Fruit fly (Drosophila melanogaster) whole organism, prepupa: ENCODE measurements around the gene CG14448.

Experiments used
- Blimp-1 ChIP-seq: fragments of 200-800 bp; sonication (Bioruptor generic); optimal IDR thresholded peaks from 3 replicates; lab custom pipeline; 2017; ENCODE audit warnings: missing biosample characterization, missing genetic modification characterization, mild to moderate bottlenecking, moderate library complexity, missing genetic modification reagents
- CG10631 ChIP-seq: fragments of 200-800 bp; sonication (Bioruptor generic); optimal IDR thresholded peaks from 2 replicates; lab custom pipeline; 2016; ENCODE audit warnings: missing biosample characterization, missing genetic modification characterization
- CG11902 ChIP-seq: fragments of 200-800 bp; sonication (Bioruptor generic); optimal IDR thresholded peaks from 3 replicates; lab custom pipeline; 2016; ENCODE audit warnings: missing biosample characterization, missing genetic modification characterization
- CG15336 ChIP-seq: fragments of 200-800 bp; sonication (Bioruptor generic); IDR thresholded peaks from 2 replicates; pipeline ENCODE4 v1.3.6; 2022; ENCODE audit warnings: missing biosample characterization, missing genetic modification characterization
- CG1621 ChIP-seq: fragments of 200-800 bp; sonication (Bioruptor generic); optimal IDR thresholded peaks from 3 replicates; lab custom pipeline; 2018; ENCODE audit warnings: missing biosample characterization, mild to moderate bottlenecking, missing genetic modification characterization
- CG16779 ChIP-seq: fragments of 200-800 bp; sonication (Bioruptor generic); optimal IDR thresholded peaks from 3 replicates; lab custom pipeline; 2017; ENCODE audit warnings: missing biosample characterization, mild to moderate bottlenecking, missing genetic modification characterization
- CG3032 ChIP-seq: fragments of 200-800 bp; optimal IDR thresholded peaks from 2 replicates; lab custom pipeline; 2019; ENCODE audit warnings: missing biosample characterization, mild to moderate bottlenecking, missing genetic modification characterization, moderate library complexity
- CG31627 ChIP-seq: fragments of 200-800 bp; sonication (Bioruptor generic); optimal IDR thresholded peaks from 3 replicates; lab custom pipeline; 2016; ENCODE audit warnings: missing biosample characterization, missing genetic modification characterization
- CG32006 ChIP-seq: fragments of 200-800 bp; sonication (Bioruptor generic); optimal IDR thresholded peaks from 3 replicates; lab custom pipeline; 2017; ENCODE audit warnings: missing biosample characterization, mild to moderate bottlenecking, missing genetic modification characterization
- CG34406 ChIP-seq: fragments of 200-800 bp; sonication (Bioruptor generic); optimal IDR thresholded peaks from 3 replicates; lab custom pipeline; 2016; ENCODE audit warnings: missing biosample characterization, missing genetic modification characterization
- CG3919 ChIP-seq: fragments of 200-800 bp; sonication (Bioruptor generic); optimal IDR thresholded peaks from 3 replicates; lab custom pipeline; 2016; ENCODE audit warnings: missing biosample characterization, missing genetic modification characterization
- CG6163 ChIP-seq: fragments of 200-800 bp; sonication (Bioruptor generic); IDR thresholded peaks from 3 replicates; pipeline ENCODE4 v1.3.6; 2022; ENCODE audit warnings: missing biosample characterization, missing genetic modification characterization
- CG6276 ChIP-seq: fragments of 200-800 bp; sonication (Bioruptor generic); optimal IDR thresholded peaks from 2 replicates; lab custom pipeline; 2017; ENCODE audit warnings: missing biosample characterization, mild to moderate bottlenecking, missing genetic modification characterization
- CG6854 ChIP-seq: fragments of 200-800 bp; sonication (Bioruptor generic); optimal IDR thresholded peaks from 2 replicates; lab custom pipeline; 2017; ENCODE audit warnings: missing biosample characterization, mild to moderate bottlenecking, missing genetic modification characterization
- CG8119 ChIP-seq: fragments of 200-800 bp; sonication (Bioruptor generic); IDR thresholded peaks from 3 replicates; pipeline ENCODE4 v1.3.6; 2022; ENCODE audit warnings: missing biosample characterization, missing genetic modification characterization
- CG8319 ChIP-seq: fragments of 200-800 bp; sonication (Bioruptor generic); optimal IDR thresholded peaks from 3 replicates; lab custom pipeline; 2016; ENCODE audit warnings: missing biosample characterization, missing genetic modification characterization
- Eip75B ChIP-seq: fragments of 200-800 bp; sonication (Bioruptor generic); optimal IDR thresholded peaks from 3 replicates; lab custom pipeline; 2016; ENCODE audit warnings: missing biosample characterization, missing genetic modification characterization
- Eip78C ChIP-seq: fragments of 200-800 bp; sonication (Bioruptor generic); peaks from one replicate; lab custom pipeline; 2016; ENCODE audit warnings: missing biosample characterization, missing genetic modification characterization
- Eip93F ChIP-seq: fragments of 200-800 bp; sonication (Bioruptor generic); optimal IDR thresholded peaks from 2 replicates; lab custom pipeline; 2016; ENCODE audit warnings: missing biosample characterization, mild to moderate bottlenecking, missing genetic modification characterization
- Ets21C ChIP-seq: fragments of 200-800 bp; sonication (Bioruptor generic); optimal IDR thresholded peaks from 3 replicates; lab custom pipeline; 2016; ENCODE audit warnings: missing biosample characterization, missing genetic modification characterization
- Ets96B ChIP-seq: fragments of 200-800 bp; optimal IDR thresholded peaks from 2 replicates; lab custom pipeline; 2019; ENCODE audit warnings: missing biosample characterization, mild to moderate bottlenecking, missing genetic modification characterization, moderate library complexity
- Gug ChIP-seq: fragments of 200-800 bp; sonication (Bioruptor generic); IDR thresholded peaks from 2 replicates; pipeline ENCODE4 v1.3.6; 2022; ENCODE audit warnings: missing biosample characterization, missing genetic modification characterization
- Hr38 ChIP-seq: sonication (Bioruptor generic); optimal IDR thresholded peaks from 2 replicates; lab custom pipeline; 2016; ENCODE audit warnings: missing biosample characterization, missing genetic modification characterization
- Hr39 ChIP-seq: fragments of 200-800 bp; sonication (Bioruptor generic); optimal IDR thresholded peaks from 2 replicates; lab custom pipeline; 2016; ENCODE audit warnings: missing biosample characterization, missing genetic modification characterization
- Lpt ChIP-seq: fragments of 200-800 bp; sonication (Bioruptor generic); optimal IDR thresholded peaks from 3 replicates; lab custom pipeline; 2016; ENCODE audit warnings: missing biosample characterization, missing genetic modification characterization
- Met ChIP-seq: fragments of 200-800 bp; sonication (Bioruptor generic); optimal IDR thresholded peaks from 3 replicates; lab custom pipeline; 2016; ENCODE audit warnings: missing biosample characterization, missing genetic modification characterization
- OdsH ChIP-seq: fragments of 200-800 bp; sonication (Bioruptor generic); optimal IDR thresholded peaks from 3 replicates; lab custom pipeline; 2016; ENCODE audit warnings: missing biosample characterization, missing genetic modification characterization
- Smox ChIP-seq: fragments of 200-800 bp; sonication (Bioruptor generic); optimal IDR thresholded peaks from 3 replicates; lab custom pipeline; 2016; ENCODE audit warnings: missing biosample characterization, missing genetic modification characterization
- achi ChIP-seq: fragments of 200-800 bp; sonication (Bioruptor generic); optimal IDR thresholded peaks from 3 replicates; lab custom pipeline; 2016; ENCODE audit warnings: missing biosample characterization, missing genetic modification characterization
- dsx ChIP-seq: fragments of 200-800 bp; optimal IDR thresholded peaks from 3 replicates; lab custom pipeline; 2019; ENCODE audit warnings: missing biosample characterization, mild to moderate bottlenecking, missing genetic modification characterization, moderate library complexity; ENCODE audit not compliant: poor library complexity, severe bottlenecking
- net ChIP-seq: fragments of 200-800 bp; sonication (Bioruptor generic); optimal IDR thresholded peaks from 3 replicates; lab custom pipeline; 2016; ENCODE audit warnings: missing biosample characterization, missing genetic modification characterization
- pdm3 ChIP-seq: fragments of 200-800 bp; sonication (Bioruptor generic); optimal IDR thresholded peaks from 3 replicates; lab custom pipeline; 2016; ENCODE audit warnings: missing biosample characterization, missing genetic modification characterization
- salr ChIP-seq, 2 experiments: fragments of 200-800 bp; sonication (Bioruptor generic); optimal IDR thresholded peaks; 3 replicates each; lab custom pipeline; 2016 to 2018; ENCODE audit warnings: missing biosample characterization in 2 of 2, missing genetic modification characterization in 2 of 2, mild to moderate bottlenecking in 1 of 2
- spab ChIP-seq: fragments of 200-800 bp; sonication (Bioruptor generic); optimal IDR thresholded peaks from 2 replicates; lab custom pipeline; 2017; ENCODE audit warnings: missing biosample characterization, mild to moderate bottlenecking, missing genetic modification characterization, missing genetic modification reagents
- ss ChIP-seq, 2 experiments: fragments of 200-800 bp; sonication (Bioruptor generic); optimal IDR thresholded peaks; 2 replicates in 1 of 2; 3 replicates in 1 of 2; lab custom pipeline; 2017 to 2018; ENCODE audit warnings: mild to moderate bottlenecking in 2 of 2, missing biosample characterization in 2 of 2, missing genetic modification characterization in 2 of 2, moderate library complexity in 1 of 2
- svp ChIP-seq: fragments of 200-800 bp; sonication (Bioruptor generic); peaks from one replicate; lab custom pipeline; 2016; ENCODE audit warnings: missing biosample characterization, missing genetic modification characterization
- vri ChIP-seq: fragments of 200-800 bp; sonication (Bioruptor generic); optimal IDR thresholded peaks from 3 replicates; lab custom pipeline; 2016; ENCODE audit warnings: missing biosample characterization, mild to moderate bottlenecking, missing genetic modification characterization

The CG14448 gene

DNA sequence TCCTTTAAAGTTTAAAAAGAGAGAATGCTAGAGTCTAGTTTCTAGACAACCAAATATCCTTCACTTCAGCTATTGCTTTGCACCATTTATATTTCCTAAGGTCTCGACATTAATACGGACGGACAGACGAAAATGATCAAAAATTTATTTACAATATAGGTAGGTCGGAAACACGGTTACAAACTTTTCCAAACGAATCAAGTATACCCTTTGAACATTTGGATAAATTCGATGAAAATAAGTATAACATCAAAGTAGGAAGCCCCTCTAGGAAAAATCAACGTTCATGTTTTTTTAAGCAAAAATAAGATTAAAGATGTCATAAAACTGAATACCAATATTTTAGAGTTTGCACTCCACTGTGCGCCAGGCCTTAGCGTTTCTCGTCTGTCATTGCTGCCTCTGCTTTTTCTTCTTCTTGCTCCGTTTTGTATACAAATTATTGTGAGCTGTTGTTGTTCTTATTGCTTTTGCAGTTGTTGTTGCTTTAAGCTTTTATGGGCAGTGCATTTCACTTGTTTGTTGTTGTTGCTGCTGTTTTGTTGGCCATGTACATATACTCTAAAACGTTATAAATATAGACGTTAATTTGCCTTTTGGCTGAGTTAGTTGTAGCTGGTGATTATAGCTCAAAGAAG is 45.2 kb upstream of the CG14448 start (continued):
- TF ChIP-seq CG3919 (GFP tag; lab: Kevin White, UChicago) (peak; percentile 41), Ets96B (tag; lab: Kevin White, UChicago) (peak; percentile 7), Lpt (GFP tag; lab: Kevin White, UChicago) (no peak), pdm3 (GFP tag; lab: Kevin White, UChicago) (peak; percentile 50), net (peak; percentile 26), ss (GFP tag; optimal IDR thresholded peaks at IDR 0.05; lab: Kevin White, UChicago) (no peak), OdsH (peak; percentile 65), spab (GFP tag; lab: Kevin White, UChicago) (no peak), vri (GFP tag; lab: Kevin White, UChicago) (no peak), CG6163 (GFP tag; lab: Robert Waterston, UW) (no peak), CG1621 (tag; lab: Kevin White, UChicago) (no peak), CG32006 (GFP tag; lab: Kevin White, UChicago) (peak; percentile 72), CG16779 (tag; lab: Kevin White, UChicago) (no peak), CG8119 (GFP tag; lab: Robert Waterston, UW) (no peak), Gug (GFP tag; lab: Robert Waterston, UW) (no peak), CG6854 (GFP tag; lab: Kevin White, UChicago) (no peak), Eip93F (GFP tag; lab: Kevin White, UChicago) (no peak), Hr38 (GFP tag; lab: Kevin White, UChicago) (no peak), CG15336 (GFP tag; lab: Robert Waterston, UW) (peak; percentile 22; the same call in 1 of the 2 replicates), Smox (GFP tag; lab: Kevin White, UChicago) (peak; percentile 42), Eip75B (no peak), Hr39 (peak; percentile 41), CG8319 (no peak), CG3032 (tag; lab: Kevin White, UChicago) (peak; percentile 9), CG34406 (GFP tag; lab: Kevin White, UChicago) (peak; percentile 4), Ets21C (GFP tag; lab: Kevin White, UChicago) (no peak), CG10631 (peak; percentile 51), dsx (GFP tag; lab: Kevin White, UChicago) (peak; percentile 71), CG6276 (GFP tag; lab: Kevin White, UChicago) (peak; percentile 27), CG11902 (GFP tag; lab: Kevin White, UChicago) (no peak), CG31627 (GFP tag; lab: Kevin White, UChicago) (peak; percentile 33), achi (peak; percentile 40)

- TF ChIP-seq CG8119 (GFP tag; lab: Robert Waterston, UW) (no peak), dsx (GFP tag; lab: Kevin White, UChicago) (peak; percentile 39), ss (GFP tag; optimal IDR thresholded peaks at IDR 0.05; lab: Kevin White, UChicago) (peak; percentile 21 to 34), achi (no peak), Eip78C (GFP tag; lab: Kevin White, UChicago) (peak; percentile 69), CG1621 (tag; lab: Kevin White, UChicago) (peak; percentile 63), Blimp-1 (GFP tag; lab: Kevin White, UChicago) (no peak), CG3032 (tag; lab: Kevin White, UChicago) (peak; percentile 9), CG3919 (GFP tag; lab: Kevin White, UChicago) (peak; percentile 29), Met (no peak), salr (GFP tag; optimal IDR thresholded peaks at IDR 0.05; lab: Kevin White, UChicago) (no peak), svp (GFP tag; lab: Kevin White, UChicago) (peak; percentile 57), Lpt (GFP tag; lab: Kevin White, UChicago) (no peak), CG16779 (tag; lab: Kevin White, UChicago) (no peak)
These were observed 39.1 kb upstream of the CG14448 start, which contains the start of gene SPoCk for dm6 chr3L:22749147-22749550. Gene SPoCk (plus strand): TSS chr3L:22749444.
